Fruit fly (Drosophila melanogaster): ENCODE results near the gene CG4592.

CG4592 gene

dm6 chr2L:9894871-9895364 lies 26.5 kb upstream of the CG4592 start, which contains the start of gene Bka (continued):
- no peak for TF ChIP-seq CG1024 (GFP tag; IDR thresholded peaks at IDR 0.05)
- no peak for TF ChIP-seq so (GFP tag; IDR thresholded peaks at IDR 0.05)
- TF ChIP-seq CG14965 (GFP tag; optimal IDR thresholded peaks at IDR 0.05; ENCODE audit: borderline replicate concordance) = no peak
- peak; percentile 73 for TF ChIP-seq odd (GFP tag; optimal IDR thresholded peaks at IDR 0.05)
- TF ChIP-seq pnt (GFP tag; optimal IDR thresholded peaks at IDR 0.05) = no peak
- TF ChIP-seq aop (GFP tag; IDR thresholded peaks at IDR 0.05) = no peak
- TF ChIP-seq klu (GFP tag; IDR thresholded peaks at IDR 0.05) = no peak
- no peak for TF ChIP-seq CG15073 (GFP tag; optimal IDR thresholded peaks at IDR 0.05)
- TF ChIP-seq Oaz (GFP tag; IDR thresholded peaks at IDR 0.05) = no peak
- no peak for TF ChIP-seq crol (GFP tag; IDR thresholded peaks at IDR 0.05)
- TF ChIP-seq CG31224 (GFP tag; IDR thresholded peaks at IDR 0.05) = 0 out of 2 replicates have a peak, but pooled peaks have one; percentile 9
- TF ChIP-seq onecut (GFP tag; IDR thresholded peaks at IDR 0.05) = peak; percentile 34; the same call in 1 of the 2 replicates
- TF ChIP-seq knrl (GFP tag; IDR thresholded peaks at IDR 0.05; ENCODE audit: partially characterized antibody) = peak; percentile 99
- TF ChIP-seq yki (optimal IDR thresholded peaks at IDR 0.05) = no peak
- no peak for TF ChIP-seq Camta (GFP tag; optimal IDR thresholded peaks at IDR 0.05)
- no peak for TF ChIP-seq GATAe (GFP tag; conservative IDR thresholded peaks at IDR 0.05)
- TF ChIP-seq CG13296 (GFP tag; optimal IDR thresholded peaks at IDR 0.05) = peak; percentile 73
- peak; percentile 27; the same call in 1 of the 3 replicates for TF ChIP-seq otp (GFP tag; IDR thresholded peaks at IDR 0.05)
- TF ChIP-seq CG3065 (GFP tag; optimal IDR thresholded peaks at IDR 0.05) = no peak
- peak; percentile 49 for TF ChIP-seq CG12155 (GFP tag; optimal IDR thresholded peaks at IDR 0.05)
- peak; percentile 11 for TF ChIP-seq CG12299 (tag; optimal IDR thresholded peaks at IDR 0.05)
- TF ChIP-seq dmrt99B (tag; optimal IDR thresholded peaks at IDR 0.05) = no peak
- no peak for TF ChIP-seq CG4360 (GFP tag; IDR thresholded peaks at IDR 0.05)
- no peak for TF ChIP-seq CG16815 (GFP tag; optimal IDR thresholded peaks at IDR 0.05)
- peak; percentile 72 for TF ChIP-seq lbe (GFP tag; optimal IDR thresholded peaks at IDR 0.05)
- peak; percentile 95 for TF ChIP-seq bbx (GFP tag; IDR thresholded peaks at IDR 0.05; ENCODE audit: partially characterized antibody)
- peak; percentile 7 for TF ChIP-seq az2 (GFP tag; optimal IDR thresholded peaks at IDR 0.05)
- TF ChIP-seq CG9727 (GFP tag; optimal IDR thresholded peaks at IDR 0.05) = peak; percentile 77
- TF ChIP-seq CG2875 (GFP tag; optimal IDR thresholded peaks at IDR 0.05) = peak; percentile 8
- no peak for TF ChIP-seq CG11085 (GFP tag; IDR thresholded peaks at IDR 0.05)
- no peak for TF ChIP-seq da (GFP tag; optimal IDR thresholded peaks at IDR 0.05)
- TF ChIP-seq cad (GFP tag; optimal IDR thresholded peaks at IDR 0.05) = no peak
- TF ChIP-seq MBD-R2 (GFP tag; IDR thresholded peaks at IDR 0.05) = peak; percentile 65
- TF ChIP-seq CG11398 (GFP tag; optimal IDR thresholded peaks at IDR 0.05) = no peak
- no peak for TF ChIP-seq Dfd (GFP tag; optimal IDR thresholded peaks at IDR 0.05)
- TF ChIP-seq tll (GFP tag; optimal IDR thresholded peaks at IDR 0.05) = no peak
- TF ChIP-seq Opbp (GFP tag; IDR thresholded peaks at IDR 0.05; ENCODE audit: partially characterized antibody) = peak; percentile 95
- peak; percentile 85 for TF ChIP-seq CG8924 (tag; optimal IDR thresholded peaks at IDR 0.05)
- TF ChIP-seq CG15601 (tag; optimal IDR thresholded peaks at IDR 0.05) = peak; percentile 76
- no peak for TF ChIP-seq CG3838 (GFP tag; optimal IDR thresholded peaks at IDR 0.05)
- TF ChIP-seq Ets65A (GFP tag) = no peak
- TF ChIP-seq z (GFP tag; IDR thresholded peaks at IDR 0.05) = no peak
- peak; percentile 95 for TF ChIP-seq amos (GFP tag; IDR thresholded peaks at IDR 0.05; ENCODE audit: partially characterized antibody)
- TF ChIP-seq nerfin-1 (tag; optimal IDR thresholded peaks at IDR 0.05) = peak; percentile 79
- TF ChIP-seq NFAT (GFP tag; IDR thresholded peaks at IDR 0.05) = peak; percentile 69; the same call in 1 of the 2 replicates
- no peak for TF ChIP-seq CG12942 (GFP tag; optimal IDR thresholded peaks at IDR 0.05)
- peak; percentile 94 for TF ChIP-seq nerfin-2 (GFP tag; IDR thresholded peaks at IDR 0.05; ENCODE audit: partially characterized antibody)
- TF ChIP-seq danr (GFP tag; IDR thresholded peaks at IDR 0.05) = no peak
- peak; percentile 18 for TF ChIP-seq fd64A (GFP tag; optimal IDR thresholded peaks at IDR 0.05)
- no peak for TF ChIP-seq CkIIα-i1 (GFP tag; IDR thresholded peaks at IDR 0.05)
- no peak for TF ChIP-seq slou (GFP tag; optimal IDR thresholded peaks at IDR 0.05)
- peak; percentile 31 for TF ChIP-seq CG4424 (GFP tag; optimal IDR thresholded peaks at IDR 0.05)
